Fruit fly (Drosophila melanogaster) whole organism, embryonic: ENCODE measurements around the gene CG32679.

ENCODE experiments used
- CG11085 ChIP-seq: fragments of 200-800 bp; sonication (Bioruptor generic); IDR thresholded peaks from 2 replicates; pipeline ENCODE4 v1.3.6; 2022; ENCODE audit warnings: missing biosample characterization, missing genetic modification characterization
- CG11456 ChIP-seq: fragments of 200-800 bp; sonication (Bioruptor generic); IDR thresholded peaks from 3 replicates; pipeline ENCODE4 v1.3.6; 2022; ENCODE audit warnings: missing biosample characterization, missing genetic modification characterization
- CG12299 ChIP-seq: fragments of 200-800 bp; sonication (Bioruptor generic); optimal IDR thresholded peaks from 2 replicates; lab custom pipeline; 2018; ENCODE audit warnings: missing biosample characterization, mild to moderate bottlenecking, missing genetic modification characterization
- CG12942 ChIP-seq: fragments of 200-800 bp; sonication (Bioruptor generic); optimal IDR thresholded peaks from 3 replicates; lab custom pipeline; 2016; ENCODE audit warnings: missing biosample characterization, missing genetic modification characterization
- CG15011 ChIP-seq: fragments of 200-800 bp; sonication (Bioruptor generic); optimal IDR thresholded peaks from 3 replicates; lab custom pipeline; 2018; ENCODE audit warnings: missing biosample characterization, mild to moderate bottlenecking, missing genetic modification characterization
- CG16813 ChIP-seq: fragments of 200-800 bp; sonication (Bioruptor generic); IDR thresholded peaks from 3 replicates; pipeline ENCODE4 v1.3.6; 2022; ENCODE audit warnings: missing biosample characterization, missing genetic modification characterization; ENCODE audit not compliant: partially characterized antibody
- CG17361 ChIP-seq: fragments of 200-800 bp; sonication (Bioruptor generic); IDR thresholded peaks from 3 replicates; pipeline ENCODE4 v1.3.6; 2022; ENCODE audit warnings: missing biosample characterization, missing genetic modification characterization
- CG30431 ChIP-seq: fragments of 200-800 bp; sonication (Bioruptor generic); optimal IDR thresholded peaks from 2 replicates; lab custom pipeline; 2017; ENCODE audit warnings: missing biosample characterization, missing genetic modification characterization
- CG3065 ChIP-seq: fragments of 200-800 bp; sonication (Bioruptor generic); optimal IDR thresholded peaks from 2 replicates; lab custom pipeline; 2016; ENCODE audit warnings: missing biosample characterization, missing genetic modification characterization
- CG34422 ChIP-seq: fragments of 200-800 bp; sonication (Bioruptor generic); IDR thresholded peaks from 3 replicates; pipeline ENCODE4 v1.3.6; 2022; ENCODE audit warnings: missing biosample characterization, missing genetic modification characterization
- CG3726 ChIP-seq: fragments of 200-800 bp; sonication (Bioruptor generic); IDR thresholded peaks from 3 replicates; pipeline ENCODE4, ENCODE4 v1.3.6; 2022; ENCODE audit warnings: missing biosample characterization, missing genetic modification characterization
- CG42726 ChIP-seq: fragments of 200-800 bp; sonication (Bioruptor generic); IDR thresholded peaks from 2 replicates; pipeline ENCODE4 v1.3.6; 2022; ENCODE audit warnings: missing biosample characterization, missing genetic modification characterization; ENCODE audit not compliant: partially characterized antibody
- CG4854 ChIP-seq: fragments of 200-800 bp; sonication (Bioruptor generic); optimal IDR thresholded peaks from 2 replicates; lab custom pipeline; 2016; ENCODE audit warnings: missing biosample characterization, missing genetic modification characterization, inconsistent platforms
- CG6654 ChIP-seq: fragments of 200-800 bp; sonication (Bioruptor generic); optimal IDR thresholded peaks from 2 replicates; lab custom pipeline; 2017; ENCODE audit warnings: missing biosample characterization, mild to moderate bottlenecking, missing genetic modification characterization
- CG7556 ChIP-seq: fragments of 200-800 bp; sonication (Bioruptor generic); optimal IDR thresholded peaks from 2 replicates; lab custom pipeline; 2017; ENCODE audit warnings: missing biosample characterization, mild to moderate bottlenecking, missing genetic modification characterization
- CG7987 ChIP-seq: fragments of 200-800 bp; sonication (Bioruptor generic); optimal IDR thresholded peaks from 2 replicates; lab custom pipeline; 2018; ENCODE audit warnings: missing biosample characterization, mild to moderate bottlenecking, missing genetic modification characterization, moderate library complexity
- CG8388 ChIP-seq: fragments of 200-800 bp; sonication (Bioruptor generic); optimal IDR thresholded peaks from 2 replicates; lab custom pipeline; 2019; ENCODE audit warnings: missing biosample characterization, mild to moderate bottlenecking, missing genetic modification characterization, moderate library complexity
- CG9437 ChIP-seq: fragments of 200-800 bp; sonication (Bioruptor generic); optimal IDR thresholded peaks from 2 replicates; lab custom pipeline; 2018; ENCODE audit warnings: missing biosample characterization, mild to moderate bottlenecking, missing genetic modification characterization
- CkIIα-i1 ChIP-seq: fragments of 200-800 bp; sonication (Bioruptor generic); IDR thresholded peaks from 2 replicates; pipeline ENCODE4 v1.3.6; 2022; ENCODE audit warnings: missing biosample characterization, missing genetic modification characterization
- CrebB ChIP-seq: fragments of 200-800 bp; sonication (Bioruptor generic); optimal IDR thresholded peaks from 3 replicates; lab custom pipeline; 2018; ENCODE audit warnings: missing biosample characterization, mild to moderate bottlenecking, missing genetic modification characterization
- D ChIP-seq, 2 experiments: fragments of 200-800 bp in 1 of 2; fragments of >200 bp in 1 of 2; sonication (Bioruptor generic) in 1 of 2; optimal IDR thresholded peaks; 2 replicates in 1 of 2; 3 replicates in 1 of 2; lab custom pipeline; 2017; ENCODE audit warnings: mild to moderate bottlenecking in 1 of 2, missing biosample characterization in 1 of 2, missing genetic modification characterization in 1 of 2, missing genetic modification reagents in 1 of 2
- D19B ChIP-seq: fragments of 200-800 bp; sonication (Bioruptor generic); optimal IDR thresholded peaks from 2 replicates; lab custom pipeline; 2017; ENCODE audit warnings: missing biosample characterization, mild to moderate bottlenecking, missing genetic modification characterization
- Fer3 ChIP-seq: fragments of 200-800 bp; sonication (Bioruptor generic); optimal IDR thresholded peaks from 2 replicates; lab custom pipeline; 2018; ENCODE audit warnings: missing biosample characterization, mild to moderate bottlenecking, missing genetic modification characterization, moderate library complexity
- Mad ChIP-seq: fragments of 200-800 bp; sonication (Bioruptor generic); optimal IDR thresholded peaks from 2 replicates; lab custom pipeline; 2016; ENCODE audit warnings: missing biosample characterization, missing genetic modification characterization
- Med ChIP-seq: fragments of 200-800 bp; sonication (Bioruptor generic); peaks from one replicate; lab custom pipeline; 2016; ENCODE audit warnings: missing biosample characterization, missing genetic modification characterization, mild to moderate bottlenecking, inconsistent platforms, moderate library complexity
- Nf-YA ChIP-seq: fragments of 200-800 bp; sonication (Bioruptor generic); IDR thresholded peaks from 2 replicates; pipeline ENCODE4 v1.3.6; 2022; ENCODE audit warnings: missing biosample characterization, missing genetic modification characterization
- Vsx1 ChIP-seq: fragments of 200-800 bp; sonication (Bioruptor generic); optimal IDR thresholded peaks from 2 replicates; lab custom pipeline; 2017; ENCODE audit warnings: missing biosample characterization, mild to moderate bottlenecking, missing genetic modification characterization, missing genetic modification reagents
- al ChIP-seq: fragments of 200-800 bp; sonication (Bioruptor generic); IDR thresholded peaks from 2 replicates; pipeline ENCODE4 v1.3.6; 2022; ENCODE audit warnings: missing biosample characterization, missing genetic modification characterization
- ash1 ChIP-seq: fragments of 200-800 bp; sonication (Bioruptor generic); optimal IDR thresholded peaks from 2 replicates; lab custom pipeline; 2018; ENCODE audit warnings: missing biosample characterization, mild to moderate bottlenecking, missing genetic modification characterization
- bigmax ChIP-seq: fragments of 200-800 bp; sonication (Bioruptor generic); optimal IDR thresholded peaks from 2 replicates; lab custom pipeline; 2018; ENCODE audit warnings: missing biosample characterization, mild to moderate bottlenecking, missing genetic modification characterization
- chinmo ChIP-seq: fragments of 200-800 bp; sonication (Bioruptor generic); IDR thresholded peaks from 4 replicates; pipeline ENCODE4 v1.3.6; 2022; ENCODE audit warnings: missing biosample characterization, missing genetic modification characterization; ENCODE audit not compliant: partially characterized antibody
- danr ChIP-seq: fragments of 200-800 bp; sonication (Bioruptor generic); IDR thresholded peaks from 2 replicates; pipeline ENCODE4 v1.3.6; 2022; ENCODE audit warnings: missing biosample characterization, missing genetic modification characterization
- disco-r ChIP-seq: fragments of 200-800 bp; sonication (Bioruptor generic); optimal IDR thresholded peaks from 2 replicates; lab custom pipeline; 2016; ENCODE audit warnings: missing biosample characterization, missing genetic modification characterization
- dpn ChIP-seq, 2 experiments: fragments of 200-800 bp; sonication (Bioruptor generic); optimal IDR thresholded peaks; 3 replicates each; lab custom pipeline; 2016; ENCODE audit warnings: missing biosample characterization in 2 of 2, missing genetic modification characterization in 2 of 2
- exex ChIP-seq: fragments of 200-800 bp; sonication (Bioruptor generic); optimal IDR thresholded peaks from 4 replicates; lab custom pipeline; 2018; ENCODE audit warnings: missing biosample characterization, mild to moderate bottlenecking, missing genetic modification characterization, moderate library complexity
- gcm ChIP-seq: fragments of 200-800 bp; sonication (Bioruptor generic); optimal IDR thresholded peaks from 2 replicates; lab custom pipeline; 2019; ENCODE audit warnings: missing biosample characterization, mild to moderate bottlenecking, missing genetic modification characterization, moderate library complexity
- gsb-n ChIP-seq: fragments of 200-800 bp; sonication (Bioruptor generic); optimal IDR thresholded peaks from 3 replicates; lab custom pipeline; 2018; ENCODE audit warnings: missing biosample characterization, mild to moderate bottlenecking, missing genetic modification characterization
- insv ChIP-seq, 2 experiments: fragments of 200-800 bp; sonication (Bioruptor generic); optimal IDR thresholded peaks; 3 replicates each; lab custom pipeline; 2016 to 2018; ENCODE audit warnings: missing biosample characterization in 2 of 2, missing genetic modification characterization in 2 of 2
- lola ChIP-seq, 3 experiments: fragments of >200 bp in 2 of 3; fragments of 200-800 bp in 1 of 3; sonication (Bioruptor generic) in 1 of 3; optimal IDR thresholded peaks; 2 replicates each; lab custom pipeline; 2017 to 2019; ENCODE audit warnings: missing biosample characterization in 3 of 3, missing genetic modification characterization in 3 of 3, mild to moderate bottlenecking in 1 of 3, moderate library complexity in 1 of 3
- mirr ChIP-seq: fragments of 200-800 bp; sonication (Bioruptor generic); optimal IDR thresholded peaks from 3 replicates; lab custom pipeline; 2018; ENCODE audit warnings: missing biosample characterization, mild to moderate bottlenecking, missing genetic modification characterization
- nom ChIP-seq: fragments of 200-800 bp; sonication (Bioruptor generic); optimal IDR thresholded peaks from 2 replicates; lab custom pipeline; 2017; ENCODE audit warnings: missing biosample characterization, missing genetic modification characterization, mild to moderate bottlenecking, moderate library complexity, missing genetic modification reagents
- oc ChIP-seq: fragments of 200-800 bp; sonication (Bioruptor generic); optimal IDR thresholded peaks from 2 replicates; lab custom pipeline; 2018; ENCODE audit warnings: missing biosample characterization, mild to moderate bottlenecking, missing genetic modification characterization, moderate library complexity
- schlank ChIP-seq: fragments of 200-800 bp; sonication (Bioruptor generic); optimal IDR thresholded peaks from 2 replicates; lab custom pipeline; 2018; ENCODE audit warnings: missing biosample characterization, mild to moderate bottlenecking, missing genetic modification characterization
- sd ChIP-seq: fragments of 200-800 bp; sonication (Bioruptor generic); optimal IDR thresholded peaks from 3 replicates; lab custom pipeline; 2018; ENCODE audit warnings: missing biosample characterization, mild to moderate bottlenecking, missing genetic modification characterization, moderate library complexity
- sens ChIP-seq: fragments of 200-800 bp; sonication (Bioruptor generic); peaks from one replicate; lab custom pipeline; 2016; ENCODE audit warnings: missing biosample characterization, missing genetic modification characterization
- sim ChIP-seq: fragments of 200-800 bp; sonication (Bioruptor generic); IDR thresholded peaks from 2 replicates; pipeline ENCODE4 v1.3.6; 2022; ENCODE audit warnings: missing biosample characterization, missing genetic modification characterization
- stwl ChIP-seq: fragments of 200-800 bp; sonication (Bioruptor generic); optimal IDR thresholded peaks from 3 replicates; lab custom pipeline; 2018; ENCODE audit warnings: missing biosample characterization, mild to moderate bottlenecking, missing genetic modification characterization, moderate library complexity
- tin ChIP-seq: fragments of 200-800 bp; sonication (Bioruptor generic); optimal IDR thresholded peaks from 3 replicates; lab custom pipeline; 2016; ENCODE audit warnings: missing biosample characterization, missing genetic modification characterization
- trem ChIP-seq: fragments of 200-800 bp; optimal IDR thresholded peaks from 3 replicates; lab custom pipeline; 2019; ENCODE audit warnings: missing biosample characterization, mild to moderate bottlenecking, missing genetic modification characterization, moderate library complexity

The CG32679 gene

dm6 chrX:10324836-10325566 is 42.3 kb downstream of the CG32679 start (continued):
- peak in 1 of 3 experiments; percentile 39 for TF ChIP-seq lola (GFP tag; optimal IDR thresholded peaks at IDR 0.05; lab: Kevin White, UChicago)
- TF ChIP-seq CG17361, result peak; percentile 58; the same call in 2 of the 3 replicates
- TF ChIP-seq CG9437, result peak; percentile 37
- TF ChIP-seq Mad (GFP tag; lab: Kevin White, UChicago), result no peak
- no peak for TF ChIP-seq exex (tag; lab: Kevin White, UChicago)
- TF ChIP-seq Fer3 (tag; lab: Kevin White, UChicago), result no peak
- peak; percentile 75 for TF ChIP-seq Med (GFP tag; lab: Kevin White, UChicago)
- peak; percentile 55 for TF ChIP-seq CG7556 (GFP tag; lab: Kevin White, UChicago)
- no peak for TF ChIP-seq D19B (GFP tag; lab: Kevin White, UChicago)
- no peak for TF ChIP-seq trem (tag; lab: Kevin White, UChicago)
- no peak for TF ChIP-seq CG11456
- TF ChIP-seq CG16813 (GFP tag; lab: Robert Waterston, UW), result no peak
- no peak for TF ChIP-seq CkIIα-i1 (GFP tag; lab: Robert Waterston, UW)
- TF ChIP-seq sim (GFP tag; lab: Robert Waterston, UW), result no peak
- TF ChIP-seq CG8388 (GFP tag; lab: Kevin White, UChicago), result peak; percentile 30
- TF ChIP-seq al (GFP tag; lab: Robert Waterston, UW), result no peak
- no peak for TF ChIP-seq mirr (GFP tag; lab: Kevin White, UChicago)
- TF ChIP-seq dpn (GFP tag; optimal IDR thresholded peaks at IDR 0.05; lab: Kevin White, UChicago), result peak in 1 of 2 experiments; percentile 18
- no peak for TF ChIP-seq insv (GFP tag; optimal IDR thresholded peaks at IDR 0.05; lab: Kevin White, UChicago)
- TF ChIP-seq danr, result no peak
- no peak for TF ChIP-seq CG7987
- no peak for TF ChIP-seq CG42726 (GFP tag; lab: Robert Waterston, UW)
- TF ChIP-seq disco-r (GFP tag; lab: Kevin White, UChicago), result no peak
- no peak for TF ChIP-seq CG3726 (GFP tag; lab: Robert Waterston, UW)
- no peak for TF ChIP-seq bigmax (GFP tag; lab: Kevin White, UChicago)
- TF ChIP-seq nom, result peak; percentile 27
- no peak for TF ChIP-seq oc (tag; lab: Kevin White, UChicago)
- TF ChIP-seq CG34422 (GFP tag; lab: Robert Waterston, UW), result no peak
- no peak for TF ChIP-seq CG3065 (GFP tag; lab: Kevin White, UChicago)
- no peak for TF ChIP-seq D (optimal IDR thresholded peaks at IDR 0.05; lab: Kevin White, UChicago)
- TF ChIP-seq D (GFP tag; optimal IDR thresholded peaks at IDR 0.05; lab: Kevin White, UChicago), result no peak
- 0 out of 4 replicates have a peak, but pooled peaks have one; percentile 31 for TF ChIP-seq chinmo (GFP tag; lab: Robert Waterston, UW)
- TF ChIP-seq CG11085 (GFP tag; lab: Robert Waterston, UW), result no peak
- TF ChIP-seq CG15011, result no peak
- no peak for TF ChIP-seq ash1
- no peak for TF ChIP-seq schlank (tag; lab: Kevin White, UChicago)
- TF ChIP-seq CrebB (tag; lab: Kevin White, UChicago), result no peak

dm6 chrX:10322292-10322691 is 45.0 kb downstream of the CG32679 start:
- TF ChIP-seq Vsx1 (no peak), gsb-n (no peak), stwl (tag; lab: Kevin White, UChicago) (no peak), CG12942 (no peak), CG12299 (no peak), sd (tag; lab: Kevin White, UChicago) (no peak), CG4854 (no peak), chinmo (GFP tag; lab: Robert Waterston, UW) (0 out of 4 replicates have a peak, but pooled peaks have one; percentile 6), gcm (no peak), CG6654 (no peak), sens (GFP tag; lab: Kevin White, UChicago) (peak; percentile 18), tin (GFP tag; lab: Kevin White, UChicago) (no peak), CG30431 (GFP tag; lab: Kevin White, UChicago) (no peak), nom (no peak), Nf-YA (no peak)
